Worm (Caenorhabditis elegans): Measurements from ENCODE around the gene smut-1.

DNA sequence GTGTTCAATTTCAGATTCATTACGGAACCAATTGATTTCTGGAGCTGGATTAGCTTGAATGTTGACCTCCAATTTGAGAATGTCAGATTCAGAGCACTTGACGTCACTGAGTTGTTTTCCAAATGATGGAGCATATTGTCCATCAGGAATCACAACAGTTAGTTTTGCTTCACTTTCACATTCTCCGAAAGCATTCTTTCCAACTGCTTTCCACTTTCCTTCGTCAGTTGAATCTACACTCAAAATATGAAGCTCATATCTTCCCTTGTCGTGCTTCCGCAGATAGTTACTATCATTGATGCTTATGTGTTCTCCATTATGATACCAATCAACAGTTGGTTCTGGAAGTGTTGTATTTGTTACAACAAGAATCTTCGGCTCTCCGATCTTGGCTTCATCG, 31.4 kb downstream of the smut-1 start:
- TF ChIP-seq daf-8 (GFP tag; IDR thresholded peaks at IDR 0.05) (no peak), ctbp-1 (GFP tag; IDR thresholded peaks at IDR 0.05) (no peak), mep-1 (tag; optimal IDR thresholded peaks at IDR 0.05) (no peak)

Measured in whole organism, L4 larva.